Fruit fly (Drosophila melanogaster) S2 (cell line): Measurements from ENCODE around the gene RpS30.

Experiments
- CG8478 ChIP-seq: fragments of >200 bp; optimal IDR thresholded peaks from 2 replicates; lab custom pipeline; 2018
- CTCF ChIP-seq, 2 experiments: fragments of >200 bp; optimal IDR thresholded peaks; 2 replicates each; lab custom pipeline; 2018

The RpS30 gene

dm6 chr3R:20877436-20877835 is 27.1 kb downstream of the RpS30 start, which contains the start of gene TotZ:
TotZ (plus strand) TSS chr3R:20877736.
- TF ChIP-seq CTCF (optimal IDR thresholded peaks at IDR 0.05; lab: Kevin White, UChicago) (no peak), CG8478 (no peak)

- TF ChIP-seq CG8478, result no peak
- TF ChIP-seq CTCF (optimal IDR thresholded peaks at IDR 0.05; lab: Kevin White, UChicago), result no peak
These were observed 40.2 kb downstream of the RpS30 start for dm6 chr3R:20890505-20890904.

DNA sequence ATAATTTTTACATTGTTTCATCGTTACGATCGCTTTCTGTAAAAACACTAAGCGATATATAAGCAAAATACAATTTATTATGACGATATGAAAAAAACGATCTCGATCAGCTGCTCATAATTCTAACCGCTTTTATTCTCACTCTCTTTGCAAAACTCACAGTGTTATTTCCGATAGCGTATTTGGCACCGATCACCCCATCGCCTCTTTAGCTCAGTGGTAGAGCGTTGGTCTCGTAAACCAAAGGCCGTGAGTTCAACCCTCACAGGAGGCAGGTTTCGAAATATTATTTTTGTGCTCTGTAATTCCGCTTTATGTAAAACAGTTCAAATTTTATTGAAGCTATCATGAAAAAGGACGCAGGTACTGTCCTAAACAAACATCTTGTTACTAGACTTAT is 40.6 kb downstream of the RpS30 start:
- TF ChIP-seq CTCF (optimal IDR thresholded peaks at IDR 0.05; lab: Kevin White, UChicago) (no peak), CG8478 (no peak)

DNA sequence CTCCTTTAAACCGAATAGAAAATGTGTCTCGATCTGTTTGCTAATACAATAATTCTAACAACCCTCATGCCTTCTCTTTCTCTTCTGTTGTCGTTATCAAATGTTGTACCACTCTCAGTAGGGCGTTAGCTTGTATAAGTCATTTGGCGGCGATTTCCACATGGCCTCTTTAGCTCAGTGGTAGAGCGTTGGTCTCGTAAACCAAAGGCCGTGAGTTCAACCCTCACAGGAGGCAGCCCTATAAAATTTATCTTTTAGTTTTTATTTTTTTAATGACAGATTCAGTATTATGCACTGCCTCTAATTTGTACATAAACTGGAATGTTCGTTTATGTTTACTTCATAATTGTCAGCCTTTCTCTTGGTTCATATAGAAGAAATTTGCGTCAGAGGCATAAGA is 41.2 kb downstream of the RpS30 start:
- TF ChIP-seq CG8478 (no peak), CTCF (optimal IDR thresholded peaks at IDR 0.05; lab: Kevin White, UChicago) (no peak)

- TF ChIP-seq CTCF (optimal IDR thresholded peaks at IDR 0.05; lab: Kevin White, UChicago), result no peak
- TF ChIP-seq CG8478, result no peak
These were observed 46.8 kb downstream of the RpS30 start, which contains the start of gene Ktl for dm6 chr3R:20897128-20897527. Ktl (minus strand) TSS chr3R:20897320.
